Worm (Caenorhabditis elegans) whole organism, late embryonic: ENCODE data around the gene mdt-29.
"Not testable (repeated sequence)": the region's sequence is repeated elsewhere in the genome, so short reads cannot be mapped to it uniquely, and the experiment has no call there.

Experiments used
- T23F11.4 ChIP-seq: fragments of 200-800 bp; sonication (Bioruptor generic); optimal IDR thresholded peaks from 2 replicates; lab custom pipeline; 2018; ENCODE audit warnings: mild to moderate bottlenecking, missing genetic modification characterization, missing compliant biosample characterization
- ama-1 ChIP-seq: fragments of 150-350 bp; optimal IDR thresholded peaks from 2 replicates; lab custom pipeline; 2014
- ceh-14 ChIP-seq: sonication (generic microtip); optimal IDR thresholded peaks from 2 replicates; lab custom pipeline; 2016; ENCODE audit warnings: missing genotype, missing genetic modification characterization, missing compliant biosample characterization
- ceh-34 ChIP-seq: sonication (generic microtip); optimal IDR thresholded peaks from 2 replicates; lab custom pipeline; 2016; ENCODE audit warnings: mild to moderate bottlenecking, missing genetic modification characterization, missing compliant biosample characterization
- fkh-10 ChIP-seq: fragments of 150-350 bp; optimal IDR thresholded peaks from 2 replicates; lab custom pipeline; 2014; ENCODE audit warnings: missing biosample characterization, missing genetic modification reagents, missing genetic modification characterization
- lin-11 ChIP-seq: fragments of 200-800 bp; sonication (Bioruptor generic); optimal IDR thresholded peaks from 2 replicates; lab custom pipeline; 2018; ENCODE audit warnings: mild to moderate bottlenecking, missing genetic modification characterization, missing compliant biosample characterization
- pha-2 ChIP-seq: sonication (generic microtip); optimal IDR thresholded peaks from 2 replicates; lab custom pipeline; 2017; ENCODE audit warnings: mild to moderate bottlenecking, missing genetic modification characterization, missing compliant biosample characterization
- pqm-1 ChIP-seq: sonication (generic microtip); optimal IDR thresholded peaks from 2 replicates; lab custom pipeline; 2016; ENCODE audit warnings: missing genetic modification characterization, missing compliant biosample characterization
- tbx-2 ChIP-seq: sonication (generic microtip); optimal IDR thresholded peaks from 2 replicates; lab custom pipeline; 2016; ENCODE audit warnings: missing genetic modification characterization, missing compliant biosample characterization
- unc-42 ChIP-seq: sonication (generic microtip); optimal IDR thresholded peaks from 2 replicates; lab custom pipeline; 2016; ENCODE audit warnings: missing genotype, missing genetic modification characterization, missing compliant biosample characterization

DNA sequence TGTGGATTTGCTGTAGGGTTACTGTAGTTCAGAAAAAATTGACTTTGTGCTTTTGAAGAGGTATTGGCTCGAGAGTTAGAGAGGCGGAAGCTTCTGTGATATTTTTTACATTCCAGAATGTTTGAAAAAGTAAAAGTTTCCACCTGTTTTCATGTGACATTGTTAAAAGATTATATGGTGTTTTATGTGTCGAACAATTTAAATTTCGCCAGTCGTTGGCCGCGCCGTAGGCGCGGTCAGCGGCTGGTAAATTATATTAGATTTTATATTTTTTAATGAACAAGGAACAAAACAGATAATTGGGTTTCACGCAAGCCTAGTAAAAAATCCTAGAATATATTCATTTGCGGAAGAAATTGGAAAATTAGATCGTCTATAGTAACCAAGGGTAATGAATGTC lies 21.8 kb upstream of the mdt-29 start, which contains the start of gene mlc-7:
- not testable (repeated sequence) for TF ChIP-seq unc-42 (tag; lab: Kevin White, UChicago); fkh-10; pqm-1 (tag; lab: Kevin White, UChicago); lin-11; ceh-14 (tag; lab: Kevin White, UChicago); T23F11.4 (GFP tag; lab: Kevin White, UChicago); tbx-2 (tag; lab: Kevin White, UChicago); ama-1; pha-2 (tag; lab: Kevin White, UChicago); ceh-34 (tag; lab: Kevin White, UChicago)
